Worm (Caenorhabditis elegans): Measurements from ENCODE around the gene C32D5.11.
A peak's percentile ranks its signal among the peaks of the same experiment; 100 is the strongest.

Gene C32D5.11

ce11 chrII:6324086-6324485 is 31.2 kb downstream of the C32D5.11 start, which contains the start of gene sma-6:
sma-6 (plus strand) TSS chrII:6324484.
- TF ChIP-seq elt-2 (tag; optimal IDR thresholded peaks at IDR 0.05) = peak; percentile 30
- TF ChIP-seq nhr-23 (tag; optimal IDR thresholded peaks at IDR 0.05) = peak; percentile 18
- TF ChIP-seq elt-3 (tag; optimal IDR thresholded peaks at IDR 0.05) = no peak
- TF ChIP-seq skn-1 (tag; optimal IDR thresholded peaks at IDR 0.05) = no peak
- no peak for TF ChIP-seq nhr-25 (tag; optimal IDR thresholded peaks at IDR 0.05)
- TF ChIP-seq unc-39 (tag; optimal IDR thresholded peaks at IDR 0.05) = no peak
- no peak for TF ChIP-seq egl-27 (tag; optimal IDR thresholded peaks at IDR 0.05)
- TF ChIP-seq jun-1 (tag; optimal IDR thresholded peaks at IDR 0.05) = no peak

- TF ChIP-seq nhr-77 (tag; optimal IDR thresholded peaks at IDR 0.05) (no peak), fkh-2 (tag; optimal IDR thresholded peaks at IDR 0.05) (no peak), elt-3 (tag; optimal IDR thresholded peaks at IDR 0.05) (no peak)
Measured at ce11 chrII:6322979-6323378, 32.3 kb downstream of the C32D5.11 start, which contains the start of gene C32D5.4. C32D5.4 (minus strand) TSS chrII:6323079.

- TF ChIP-seq nhr-237 (tag; optimal IDR thresholded peaks at IDR 0.05) (no peak), unc-62 (GFP tag; optimal IDR thresholded peaks at IDR 0.05) (no peak), nhr-25 (tag; optimal IDR thresholded peaks at IDR 0.05) (no peak), fkh-2 (tag; optimal IDR thresholded peaks at IDR 0.05) (no peak), ceh-16 (tag; optimal IDR thresholded peaks at IDR 0.05) (no peak), lin-15B (tag; optimal IDR thresholded peaks at IDR 0.05) (no peak), egl-27 (tag; optimal IDR thresholded peaks at IDR 0.05) (no peak), ceh-82 (tag; optimal IDR thresholded peaks at IDR 0.05) (no peak), mdl-1 (tag; optimal IDR thresholded peaks at IDR 0.05) (no peak), nhr-67 (tag; optimal IDR thresholded peaks at IDR 0.05) (no peak), ztf-11 (tag; optimal IDR thresholded peaks at IDR 0.05) (no peak), hmg-11 (tag; optimal IDR thresholded peaks at IDR 0.05) (no peak), egl-5 (tag; optimal IDR thresholded peaks at IDR 0.05) (no peak)
Measured at ce11 chrII:6322081-6322480, 33.2 kb downstream of the C32D5.11 start.

- TF ChIP-seq unc-62 (GFP tag; optimal IDR thresholded peaks at IDR 0.05) (no peak), pha-4 (tag; optimal IDR thresholded peaks at IDR 0.05) (peak; percentile 71), nfya-1 (tag; optimal IDR thresholded peaks at IDR 0.05; ENCODE audit: insufficient read depth) (peak; percentile 63), nhr-67 (tag; optimal IDR thresholded peaks at IDR 0.05) (no peak), ceh-9 (tag; optimal IDR thresholded peaks at IDR 0.05) (no peak), daf-12 (tag; optimal IDR thresholded peaks at IDR 0.05) (no peak), R02D3.7 (tag; optimal IDR thresholded peaks at IDR 0.05) (no peak), fkh-2 (tag; optimal IDR thresholded peaks at IDR 0.05) (no peak), egl-27 (tag; optimal IDR thresholded peaks at IDR 0.05) (no peak), skn-1 (tag; optimal IDR thresholded peaks at IDR 0.05) (no peak), unc-39 (tag; optimal IDR thresholded peaks at IDR 0.05) (no peak), zag-1 (tag; optimal IDR thresholded peaks at IDR 0.05) (no peak), mml-1 (tag; optimal IDR thresholded peaks at IDR 0.05) (no peak), nhr-25 (tag; optimal IDR thresholded peaks at IDR 0.05) (no peak), nhr-11 (tag; optimal IDR thresholded peaks at IDR 0.05) (no peak), fos-1 (tag; optimal IDR thresholded peaks at IDR 0.05) (no peak), elt-3 (tag; optimal IDR thresholded peaks at IDR 0.05) (no peak), pqm-1 (tag; optimal IDR thresholded peaks at IDR 0.05) (peak; percentile 44), hmg-11 (tag; optimal IDR thresholded peaks at IDR 0.05) (no peak), nhr-28 (tag; optimal IDR thresholded peaks at IDR 0.05) (no peak), ceh-28 (tag; optimal IDR thresholded peaks at IDR 0.05) (peak; percentile 79), ceh-16 (tag; optimal IDR thresholded peaks at IDR 0.05) (no peak), nhr-12 (tag; optimal IDR thresholded peaks at IDR 0.05) (no peak), egl-5 (tag; optimal IDR thresholded peaks at IDR 0.05) (no peak), lin-15B (tag; optimal IDR thresholded peaks at IDR 0.05) (peak; percentile 62), lsy-12 (tag; optimal IDR thresholded peaks at IDR 0.05) (no peak), ZK546.5 (tag; optimal IDR thresholded peaks at IDR 0.05) (no peak), nhr-23 (tag; optimal IDR thresholded peaks at IDR 0.05) (peak; percentile 44), nhr-237 (tag; optimal IDR thresholded peaks at IDR 0.05) (no peak), ceh-82 (tag; optimal IDR thresholded peaks at IDR 0.05) (no peak), fkh-10 (GFP tag; optimal IDR thresholded peaks at IDR 0.05) (no peak), elt-1 (tag; optimal IDR thresholded peaks at IDR 0.05) (no peak), tbx-2 (tag; optimal IDR thresholded peaks at IDR 0.05) (no peak), aly-2 (tag; optimal IDR thresholded peaks at IDR 0.05) (no peak), nhr-76 (tag; optimal IDR thresholded peaks at IDR 0.05) (no peak), elt-2 (tag; optimal IDR thresholded peaks at IDR 0.05) (no peak), sea-2 (GFP tag; optimal IDR thresholded peaks at IDR 0.05) (no peak)
Measured at ce11 chrII:6320655-6321388, 34.4 kb downstream of the C32D5.11 start, which contains the start of gene efr-3. efr-3 (minus strand) TSS chrII:6321159.
